Worm (Caenorhabditis elegans) whole organism, young adult: Measurements from ENCODE around the gene Y42H9AR.5.

Source experiments
- B0019.2 ChIP-seq: fragments of 200-800 bp; sonication (Bioruptor generic); conservative IDR thresholded peaks from 2 replicates; pipeline ENCODE4 v1.3.6; 2022; ENCODE audit warnings: missing genetic modification reagents, missing genetic modification characterization, missing compliant biosample characterization
- B0336.3 ChIP-seq: fragments of 200-800 bp; sonication (Bioruptor generic); IDR thresholded peaks from 2 replicates; pipeline ENCODE4 v1.3.6; 2022; ENCODE audit warnings: missing genetic modification characterization, missing compliant biosample characterization
- D2030.7 ChIP-seq: fragments of 200-800 bp; sonication (Bioruptor generic); IDR thresholded peaks from 2 replicates; pipeline ENCODE4 v1.3.6; 2022; ENCODE audit warnings: missing genetic modification reagents, missing genetic modification characterization, missing compliant biosample characterization
- F49E8.2 ChIP-seq: sonication (generic microtip); optimal IDR thresholded peaks from 3 replicates; lab custom pipeline; 2017; ENCODE audit warnings: missing genetic modification characterization, mild to moderate bottlenecking, missing compliant biosample characterization, antibody characterized with exemption, moderate library complexity; ENCODE audit not compliant: insufficient read depth
- F52B5.7 ChIP-seq: sonication (generic microtip); optimal IDR thresholded peaks from 2 replicates; lab custom pipeline; 2016; ENCODE audit warnings: mild to moderate bottlenecking, missing genetic modification characterization, missing compliant biosample characterization
- F57A8.1 ChIP-seq: fragments of 200-800 bp; sonication (Bioruptor generic); optimal IDR thresholded peaks from 2 replicates; lab custom pipeline; 2018; ENCODE audit warnings: mild to moderate bottlenecking, missing genetic modification characterization, moderate library complexity, missing compliant biosample characterization
- Y56A3A.18 ChIP-seq: fragments of 200-800 bp; sonication (Bioruptor generic); IDR thresholded peaks from 2 replicates; pipeline ENCODE4 v1.3.6; 2022; ENCODE audit warnings: missing genetic modification reagents, missing genetic modification characterization, missing compliant biosample characterization
- Y67H2A.10 ChIP-seq: fragments of 200-800 bp; sonication (Bioruptor generic); conservative IDR thresholded peaks from 2 replicates; pipeline ENCODE4 v1.3.6; 2022; ENCODE audit warnings: missing genetic modification reagents, missing genetic modification characterization, missing compliant biosample characterization
- akir-1 ChIP-seq: fragments of 200-800 bp; sonication (Bioruptor generic); optimal IDR thresholded peaks from 2 replicates; lab custom pipeline; 2018; ENCODE audit warnings: mild to moderate bottlenecking, missing genetic modification characterization, moderate library complexity, missing compliant biosample characterization
- aptf-2 ChIP-seq: fragments of 200-800 bp; sonication (Bioruptor generic); conservative IDR thresholded peaks from 2 replicates; pipeline ENCODE4 v1.3.6; 2022; ENCODE audit warnings: missing genetic modification reagents, missing genetic modification characterization, missing compliant biosample characterization
- aptf-3 ChIP-seq: fragments of 200-800 bp; sonication (Bioruptor generic); IDR thresholded peaks from 2 replicates; pipeline ENCODE4 v1.3.6; 2022; ENCODE audit warnings: missing genetic modification characterization, missing compliant biosample characterization
- athp-1 ChIP-seq: sonication (generic microtip); optimal IDR thresholded peaks from 2 replicates; lab custom pipeline; 2017; ENCODE audit warnings: mild to moderate bottlenecking, missing genetic modification characterization, missing compliant biosample characterization
- attf-5 ChIP-seq: fragments of 200-800 bp; sonication (Bioruptor generic); optimal IDR thresholded peaks from 2 replicates; lab custom pipeline; 2018; ENCODE audit warnings: mild to moderate bottlenecking, missing genetic modification characterization, missing compliant biosample characterization
- ccch-3 ChIP-seq: fragments of 200-800 bp; sonication (Bioruptor generic); optimal IDR thresholded peaks from 2 replicates; lab custom pipeline; 2018; ENCODE audit warnings: mild to moderate bottlenecking, missing genetic modification characterization, missing compliant biosample characterization
- cebp-2 ChIP-seq: fragments of 200-800 bp; sonication (Bioruptor generic); IDR thresholded peaks from 2 replicates; pipeline ENCODE4 v1.3.6; 2022; ENCODE audit warnings: missing genetic modification characterization, missing compliant biosample characterization
- ceh-40 ChIP-seq: fragments of 200-800 bp; sonication (Bioruptor generic); IDR thresholded peaks from 2 replicates; pipeline ENCODE4 v1.3.6; 2022; ENCODE audit warnings: missing genetic modification characterization, missing compliant biosample characterization
- ceh-79 ChIP-seq: sonication (generic microtip); optimal IDR thresholded peaks from 2 replicates; lab custom pipeline; 2017; ENCODE audit warnings: mild to moderate bottlenecking, missing genetic modification characterization, missing compliant biosample characterization
- chd-7 ChIP-seq: sonication (generic microtip); optimal IDR thresholded peaks from 2 replicates; lab custom pipeline; 2016; ENCODE audit warnings: mild to moderate bottlenecking, missing genetic modification characterization, moderate library complexity, missing compliant biosample characterization
- die-1 ChIP-seq: sonication (generic microtip); optimal IDR thresholded peaks from 2 replicates; lab custom pipeline; 2016; ENCODE audit warnings: missing genotype, mild to moderate bottlenecking, missing genetic modification characterization, missing compliant biosample characterization
- dpff-1 ChIP-seq: sonication (generic microtip); optimal IDR thresholded peaks from 2 replicates; lab custom pipeline; 2017; ENCODE audit warnings: mild to moderate bottlenecking, missing genetic modification characterization, missing compliant biosample characterization
- egl-18 ChIP-seq: fragments of 200-800 bp; sonication (Bioruptor generic); IDR thresholded peaks from 2 replicates; pipeline ENCODE4 v1.3.6; 2022; ENCODE audit warnings: missing genetic modification reagents, missing genetic modification characterization, missing compliant biosample characterization
- gei-17 ChIP-seq: fragments of 200-800 bp; sonication (Bioruptor generic); optimal IDR thresholded peaks from 2 replicates; lab custom pipeline; 2018; ENCODE audit warnings: mild to moderate bottlenecking, missing genetic modification characterization, missing compliant biosample characterization
- him-1 ChIP-seq: sonication (generic microtip); optimal IDR thresholded peaks from 2 replicates; lab custom pipeline; 2016; ENCODE audit warnings: missing genotype, missing genetic modification reagents, missing genetic modification characterization, missing compliant biosample characterization
- hmg-1.2 ChIP-seq: fragments of 200-800 bp; sonication (Bioruptor generic); IDR thresholded peaks from 2 replicates; pipeline ENCODE4 v1.3.6; 2022; ENCODE audit warnings: missing genetic modification reagents, missing genetic modification characterization, missing compliant biosample characterization
- hmg-20 ChIP-seq: fragments of 200-800 bp; sonication (Bioruptor generic); IDR thresholded peaks from 2 replicates; pipeline ENCODE4 v1.3.6; 2022; ENCODE audit warnings: missing genetic modification reagents, missing genetic modification characterization, missing compliant biosample characterization
- hsf-1 ChIP-seq: fragments of 200-800 bp; sonication (Bioruptor generic); IDR thresholded peaks from 2 replicates; pipeline ENCODE4 v1.3.6; 2022; ENCODE audit warnings: missing genetic modification reagents, missing genetic modification characterization, missing compliant biosample characterization
- let-526 ChIP-seq: fragments of 200-800 bp; sonication (Bioruptor generic); IDR thresholded peaks from 2 replicates; pipeline ENCODE4 v1.3.6; 2022; ENCODE audit warnings: missing genetic modification reagents, missing genetic modification characterization, missing compliant biosample characterization
- lin-26 ChIP-seq: fragments of 200-800 bp; sonication (Bioruptor generic); IDR thresholded peaks from 2 replicates; pipeline ENCODE4 v1.3.6; 2022; ENCODE audit warnings: missing genetic modification reagents, missing genetic modification characterization, missing compliant biosample characterization
- lin-40 ChIP-seq: sonication (generic microtip); optimal IDR thresholded peaks from 2 replicates; lab custom pipeline; 2016; ENCODE audit warnings: missing genetic modification characterization, mild to moderate bottlenecking, missing compliant biosample characterization, missing genotype, missing genetic modification reagents
- lsy-27 ChIP-seq: sonication (generic microtip); optimal IDR thresholded peaks from 2 replicates; lab custom pipeline; 2017; ENCODE audit warnings: missing genetic modification characterization, mild to moderate bottlenecking, missing compliant biosample characterization, antibody characterized with exemption, missing genotype, borderline replicate concordance; ENCODE audit not compliant: insufficient read depth
- madf-10 ChIP-seq: sonication (generic microtip); optimal IDR thresholded peaks from 2 replicates; lab custom pipeline; 2016; ENCODE audit warnings: mild to moderate bottlenecking, missing genetic modification characterization, missing compliant biosample characterization
- madf-6 ChIP-seq: fragments of 200-800 bp; sonication (Bioruptor generic); IDR thresholded peaks from 2 replicates; pipeline ENCODE4 v1.3.6; 2022; ENCODE audit warnings: missing genetic modification reagents, missing genetic modification characterization, missing compliant biosample characterization
- mcd-1 ChIP-seq: fragments of 200-800 bp; sonication (Bioruptor generic); IDR thresholded peaks from 2 replicates; pipeline ENCODE4 v1.3.6; 2022; ENCODE audit warnings: missing genetic modification reagents, missing genetic modification characterization, missing compliant biosample characterization
- mel-28 ChIP-seq: sonication (generic microtip); optimal IDR thresholded peaks from 2 replicates; lab custom pipeline; 2016; ENCODE audit warnings: borderline replicate concordance, mild to moderate bottlenecking, missing genetic modification characterization, missing compliant biosample characterization
- mxl-1 ChIP-seq: sonication (generic microtip); optimal IDR thresholded peaks from 2 replicates; lab custom pipeline; 2016; ENCODE audit warnings: missing genetic modification characterization, missing compliant biosample characterization
- nfya-1 ChIP-seq: sonication (generic microtip); optimal IDR thresholded peaks from 2 replicates; lab custom pipeline; 2017; ENCODE audit warnings: antibody characterized with exemption, missing compliant biosample characterization, missing genetic modification characterization, borderline replicate concordance; ENCODE audit not compliant: insufficient read depth
- nhr-120 ChIP-seq: fragments of 200-800 bp; sonication (Bioruptor generic); IDR thresholded peaks from 2 replicates; pipeline ENCODE4 v1.3.6; 2022; ENCODE audit warnings: missing genetic modification characterization, missing compliant biosample characterization
- nhr-80 ChIP-seq: sonication (generic microtip); optimal IDR thresholded peaks from 2 replicates; lab custom pipeline; 2016; ENCODE audit warnings: missing genetic modification characterization, missing compliant biosample characterization
- nhr-90 ChIP-seq: sonication (generic microtip); optimal IDR thresholded peaks from 2 replicates; lab custom pipeline; 2016; ENCODE audit warnings: missing genotype, mild to moderate bottlenecking, missing genetic modification characterization, missing compliant biosample characterization
- sdz-38 ChIP-seq: sonication (generic microtip); optimal IDR thresholded peaks from 2 replicates; lab custom pipeline; 2016; ENCODE audit warnings: missing genotype, missing genetic modification characterization, missing compliant biosample characterization
- tlf-1 ChIP-seq: fragments of 200-800 bp; sonication (Bioruptor generic); optimal IDR thresholded peaks from 2 replicates; lab custom pipeline; 2018; ENCODE audit warnings: mild to moderate bottlenecking, missing genetic modification characterization, missing compliant biosample characterization
- zim-3 ChIP-seq: sonication (generic microtip); optimal IDR thresholded peaks from 2 replicates; lab custom pipeline; 2017; ENCODE audit warnings: mild to moderate bottlenecking, missing genetic modification characterization, moderate library complexity, missing compliant biosample characterization
- ztf-18 ChIP-seq: sonication (generic microtip); optimal IDR thresholded peaks from 2 replicates; lab custom pipeline; 2016; ENCODE audit warnings: missing genotype, mild to moderate bottlenecking, missing genetic modification characterization, missing compliant biosample characterization
- ztf-22 ChIP-seq: fragments of 200-800 bp; sonication (Bioruptor generic); optimal IDR thresholded peaks from 2 replicates; lab custom pipeline; 2018; ENCODE audit warnings: mild to moderate bottlenecking, missing genetic modification characterization, moderate library complexity, missing compliant biosample characterization
- ztf-26 ChIP-seq: sonication (generic microtip); optimal IDR thresholded peaks from 2 replicates; lab custom pipeline; 2017; ENCODE audit warnings: missing genetic modification characterization, missing compliant biosample characterization

Gene Y42H9AR.5

DNA sequence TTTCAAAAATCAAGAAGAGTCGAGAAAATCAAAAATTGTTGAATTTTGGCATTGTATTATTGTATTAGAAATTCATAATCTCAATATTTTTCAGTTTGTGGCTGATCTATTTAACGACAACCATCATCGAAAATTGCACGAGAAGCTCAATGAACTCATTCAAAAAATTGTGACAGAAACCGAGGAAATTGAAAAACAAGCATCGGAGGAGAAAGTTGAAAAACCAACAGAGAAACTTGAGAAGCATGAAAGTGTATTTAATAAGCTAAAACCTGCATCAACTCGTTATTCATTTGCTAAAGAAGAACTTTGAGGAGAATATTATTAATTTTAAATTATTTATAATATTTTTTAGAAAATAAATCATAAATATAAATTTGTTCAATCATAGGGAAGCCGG lies 24.6 kb downstream of the Y42H9AR.5 start, which contains the start of gene ceph-41:
ceph-41 (plus strand) TSS at position 301 of the 400 bp plus-strand sequence.
- TF ChIP-seq mxl-1 (tag; lab: Kevin White, UChicago) (no peak), ceh-40 (no peak), mel-28 (no peak), ztf-22 (GFP tag; lab: Kevin White, UChicago) (no peak), aptf-2 (GFP tag; lab: Robert Waterston, UW) (no peak), ceh-79 (tag; lab: Kevin White, UChicago) (no peak), Y56A3A.18 (GFP tag; lab: Robert Waterston, UW) (no peak), mcd-1 (GFP tag; lab: Robert Waterston, UW) (no peak), lin-40 (tag; lab: Kevin White, UChicago) (no peak), chd-7 (tag; lab: Kevin White, UChicago) (no peak), hmg-1.2 (GFP tag; lab: Robert Waterston, UW) (no peak), let-526 (GFP tag; lab: Robert Waterston, UW) (no peak), ccch-3 (no peak), egl-18 (no peak), D2030.7 (no peak), sdz-38 (no peak)

DNA sequence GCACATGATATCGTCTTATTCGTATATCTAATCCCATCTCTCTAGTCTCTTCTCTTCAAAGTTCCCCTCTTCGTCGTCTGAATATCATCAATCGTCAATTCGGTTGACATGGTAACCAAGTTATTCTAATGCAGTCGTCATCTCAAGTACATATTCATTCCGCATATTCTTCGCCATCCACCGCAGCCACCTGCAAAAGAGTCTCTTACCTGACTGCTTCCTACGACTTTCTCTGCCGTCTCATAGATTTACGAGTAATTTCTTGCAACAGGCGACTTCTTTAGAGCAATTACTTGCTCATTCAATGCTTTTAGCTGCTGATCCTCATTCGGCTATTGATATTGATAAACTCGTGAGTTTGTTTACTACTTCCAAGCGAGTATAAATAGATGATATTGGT lies 25.1 kb downstream of the Y42H9AR.5 start:
- TF ChIP-seq die-1 (tag; lab: Kevin White, UChicago) (no peak), cebp-2 (GFP tag; lab: Robert Waterston, UW) (no peak), mxl-1 (tag; lab: Kevin White, UChicago) (no peak), tlf-1 (GFP tag; lab: Kevin White, UChicago) (no peak), lsy-27 (tag; lab: Kevin White, UChicago) (no peak), attf-5 (GFP tag; lab: Kevin White, UChicago) (no peak), Y56A3A.18 (GFP tag; lab: Robert Waterston, UW) (no peak)

DNA sequence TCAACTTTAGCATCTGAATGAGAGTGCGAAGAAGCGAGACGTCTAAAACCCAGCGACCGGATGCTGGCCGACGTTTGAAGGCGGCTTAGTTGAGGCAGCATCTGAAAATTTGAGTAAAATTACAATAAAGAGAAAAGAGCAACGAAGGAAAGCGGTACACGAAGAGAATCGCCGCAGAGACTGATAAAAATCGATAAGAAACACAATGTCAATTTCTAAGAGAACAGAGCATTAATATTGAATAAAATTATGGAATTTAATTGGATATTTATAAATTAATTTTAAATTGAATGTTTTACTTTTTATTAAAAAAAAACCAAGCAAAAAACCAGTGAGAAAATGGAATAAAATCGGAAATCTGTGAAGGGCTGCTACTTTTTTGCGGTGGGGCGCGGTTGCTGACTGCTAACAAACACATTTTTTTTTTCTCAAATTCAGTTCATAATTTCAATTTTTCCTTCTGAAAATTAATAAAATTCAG lies 27.8 kb downstream of the Y42H9AR.5 start, which contains the start of the genes ndub-11 and moc-3:
ndub-11 (minus strand) TSS at position 101 of the 481 bp plus-strand sequence.
moc-3 (plus strand) TSS at position 431 of the 481 bp plus-strand sequence.
- TF ChIP-seq mcd-1 (GFP tag; lab: Robert Waterston, UW), result 0 out of 2 replicates have a peak, but pooled peaks have one; percentile 8
- TF ChIP-seq F57A8.1, result no peak
- no peak for TF ChIP-seq dpff-1 (tag; lab: Kevin White, UChicago)
- TF ChIP-seq F52B5.7, result no peak
- TF ChIP-seq nfya-1 (tag; lab: Kevin White, UChicago), result no peak

DNA sequence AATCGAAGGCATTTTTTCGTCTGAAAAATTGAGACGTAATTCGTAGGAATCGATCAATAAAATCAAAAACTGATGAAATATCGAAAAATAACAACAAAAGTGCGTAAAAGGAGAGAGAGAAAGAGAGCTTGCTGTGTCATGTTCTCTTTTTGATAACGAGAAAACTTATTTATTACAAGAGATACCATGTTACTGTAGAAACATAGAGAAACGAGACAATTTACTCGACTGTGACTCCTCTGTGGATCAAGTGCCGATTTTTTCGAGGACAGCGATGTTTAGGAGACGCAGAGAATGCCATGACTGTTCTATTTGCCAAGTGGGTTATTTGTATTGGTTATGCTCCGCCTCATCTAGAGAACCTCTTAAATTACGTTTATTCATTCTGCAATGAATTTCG lies 31.2 kb downstream of the Y42H9AR.5 start, which contains the start of gene sph-1:
sph-1 (minus strand) TSS at position 23 of the 400 bp plus-strand sequence.
- TF ChIP-seq zim-3 (no peak), hsf-1 (GFP tag; lab: Robert Waterston, UW) (no peak), athp-1 (no peak), nhr-120 (GFP tag; lab: Robert Waterston, UW) (no peak), ztf-26 (tag; lab: Kevin White, UChicago) (no peak), egl-18 (no peak), madf-6 (GFP tag; lab: Robert Waterston, UW) (no peak), mcd-1 (GFP tag; lab: Robert Waterston, UW) (no peak), F49E8.2 (tag; lab: Kevin White, UChicago) (no peak), aptf-3 (no peak), B0336.3 (GFP tag; lab: Robert Waterston, UW) (peak; percentile 61; the same call in 1 of the 2 replicates), hmg-20 (GFP tag; lab: Robert Waterston, UW) (no peak), Y67H2A.10 (GFP tag; lab: Robert Waterston, UW) (no peak), ztf-18 (tag; lab: Kevin White, UChicago) (no peak), gei-17 (GFP tag; lab: Kevin White, UChicago) (no peak), nhr-90 (tag; lab: Kevin White, UChicago) (no peak), B0019.2 (GFP tag; lab: Robert Waterston, UW) (no peak), nhr-80 (tag; lab: Kevin White, UChicago) (peak; percentile 69), akir-1 (GFP tag; lab: Kevin White, UChicago) (no peak), him-1 (no peak), lin-26 (GFP tag; lab: Robert Waterston, UW) (0 out of 2 replicates have a peak, but pooled peaks have one; percentile 15), madf-10 (tag; lab: Kevin White, UChicago) (peak; percentile 42)
